Fruit fly (Drosophila melanogaster): Measurements from ENCODE around the gene CG34043.
A peak's percentile ranks its signal among the peaks of the same experiment; 100 is the strongest.

CG34043 gene

DNA sequence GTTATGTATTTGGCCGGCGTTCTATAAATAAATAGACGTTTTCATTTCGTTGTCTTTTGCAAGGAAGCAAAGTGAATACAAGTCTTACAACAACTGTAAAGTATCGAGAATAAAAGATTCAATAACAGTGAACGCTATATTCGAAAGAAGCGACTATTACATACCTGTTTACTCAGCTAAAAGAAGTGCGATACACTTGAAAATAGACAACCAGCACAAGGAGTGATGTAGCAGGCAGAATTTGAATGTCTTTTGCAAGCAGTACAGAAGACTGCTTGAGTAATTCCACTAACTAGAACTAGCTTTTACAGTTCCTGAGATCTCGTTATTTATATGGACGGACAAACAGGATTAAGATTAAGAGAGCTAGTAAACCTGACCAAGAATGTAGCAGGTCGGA lies 17.6 kb upstream of the CG34043 start (continued):
- TF ChIP-seq CG43689 (GFP tag; IDR thresholded peaks at IDR 0.05) (no peak), CG10321 (GFP tag; IDR thresholded peaks at IDR 0.05) (no peak), CkIIα-i1 (GFP tag; IDR thresholded peaks at IDR 0.05) (no peak), CG2712 (tag; optimal IDR thresholded peaks at IDR 0.05) (peak; percentile 26), row (GFP tag; IDR thresholded peaks at IDR 0.05) (peak; percentile 38; the same call in 1 of the 3 replicates), CG34224 (GFP tag; IDR thresholded peaks at IDR 0.05; ENCODE audit: partially characterized antibody) (peak; percentile 57; the same call in 1 of the 3 replicates), Dp (GFP tag; optimal IDR thresholded peaks at IDR 0.05) (peak; percentile 31), Dek (tag; optimal IDR thresholded peaks at IDR 0.05) (no peak), CG3407 (GFP tag; optimal IDR thresholded peaks at IDR 0.05) (no peak), CG12769 (tag; optimal IDR thresholded peaks at IDR 0.05) (peak; percentile 63), CG4707 (GFP tag; optimal IDR thresholded peaks at IDR 0.05) (no peak), abd-A (tag; optimal IDR thresholded peaks at IDR 0.05) (no peak), Jarid2 (GFP tag; optimal IDR thresholded peaks at IDR 0.05) (no peak), CG14860 (GFP tag; IDR thresholded peaks at IDR 0.05; ENCODE audit: partially characterized antibody) (peak; percentile 84; the same call in 2 of the 3 replicates), Doc2 (GFP tag; IDR thresholded peaks at IDR 0.05) (no peak), CG10274 (GFP tag; optimal IDR thresholded peaks at IDR 0.05) (no peak), CoRest (tag; optimal IDR thresholded peaks at IDR 0.05) (peak; percentile 51), CG32532 (GFP tag; IDR thresholded peaks at IDR 0.05) (no peak), gfzf (GFP tag; optimal IDR thresholded peaks at IDR 0.05) (peak; percentile 13), MBD-R2 (GFP tag; IDR thresholded peaks at IDR 0.05) (peak; percentile 85), Ravus (GFP tag; IDR thresholded peaks at IDR 0.05) (no peak), ro (GFP tag; IDR thresholded peaks at IDR 0.05) (no peak), Nf-YC (tag; optimal IDR thresholded peaks at IDR 0.05) (peak; percentile 71), MESR4 (GFP tag; optimal IDR thresholded peaks at IDR 0.05) (peak; percentile 25), Blimp-1 (GFP tag; optimal IDR thresholded peaks at IDR 0.05) (no peak), sna (GFP tag; IDR thresholded peaks at IDR 0.05; ENCODE audit: partially characterized antibody) (no peak), Nf-YB (GFP tag; optimal IDR thresholded peaks at IDR 0.05) (peak; percentile 35), CG15514 (GFP tag; optimal IDR thresholded peaks at IDR 0.05) (peak; percentile 83), insv (GFP tag; optimal IDR thresholded peaks at IDR 0.05) (no peak), CG13287 (GFP tag; IDR thresholded peaks at IDR 0.05; ENCODE audit: partially characterized antibody) (peak; percentile 64), Dfd (GFP tag; optimal IDR thresholded peaks at IDR 0.05) (peak in 1 of 2 experiments; percentile 78), Gug (GFP tag; IDR thresholded peaks at IDR 0.05) (no peak), chif (GFP tag; optimal IDR thresholded peaks at IDR 0.05) (no peak), pb (GFP tag; optimal IDR thresholded peaks at IDR 0.05) (no peak), zen (tag; optimal IDR thresholded peaks at IDR 0.05) (peak; percentile 38), CG31365 (tag; optimal IDR thresholded peaks at IDR 0.05) (peak; percentile 98), shn (GFP tag; optimal IDR thresholded peaks at IDR 0.05) (no peak), CG17829 (tag; optimal IDR thresholded peaks at IDR 0.05) (peak; percentile 8), fd64A (GFP tag; optimal IDR thresholded peaks at IDR 0.05) (no peak), her (GFP tag; optimal IDR thresholded peaks at IDR 0.05) (peak; percentile 16), CG17912 (GFP tag; optimal IDR thresholded peaks at IDR 0.05) (peak; percentile 61), rib (GFP tag; IDR thresholded peaks at IDR 0.05) (no peak), az2 (GFP tag; optimal IDR thresholded peaks at IDR 0.05) (no peak), CG4360 (GFP tag; IDR thresholded peaks at IDR 0.05) (no peak), tna (GFP tag; IDR thresholded peaks at IDR 0.05; ENCODE audit: partially characterized antibody) (peak; percentile 60), Opbp (GFP tag; IDR thresholded peaks at IDR 0.05; ENCODE audit: partially characterized antibody) (peak; percentile 90; the same call in 2 of the 3 replicates), CG7928 (GFP tag; optimal IDR thresholded peaks at IDR 0.05) (no peak), pzg (GFP tag; optimal IDR thresholded peaks at IDR 0.05) (peak; percentile 34), CG32767 (GFP tag; IDR thresholded peaks at IDR 0.05) (no peak), CG4617 (GFP tag; optimal IDR thresholded peaks at IDR 0.05; ENCODE audit: borderline replicate concordance) (peak; percentile 62)
